Worm (Caenorhabditis elegans): ENCODE measurements around the gene Y55F3BL.6.

Gene Y55F3BL.6

ce11 chrIV:854357-855269, 47.7 kb upstream of the Y55F3BL.6 start, which contains the start of the genes lem-4 and Y55F3BR.11 (continued):
- TF ChIP-seq dsc-1 (tag; optimal IDR thresholded peaks at IDR 0.05) (peak; percentile 69), nhr-71 (tag; optimal IDR thresholded peaks at IDR 0.05) (peak; percentile 8), fkh-8 (tag; optimal IDR thresholded peaks at IDR 0.05) (peak; percentile 68), hpl-2 (GFP tag; optimal IDR thresholded peaks at IDR 0.05) (no peak), lin-14 (GFP tag; optimal IDR thresholded peaks at IDR 0.05) (peak; percentile 23), alr-1 (tag; optimal IDR thresholded peaks at IDR 0.05; ENCODE audit: borderline replicate concordance) (no peak), skn-1 (tag; optimal IDR thresholded peaks at IDR 0.05) (peak; percentile 31)

ce11 chrIV:848207-848606, 41.3 kb upstream of the Y55F3BL.6 start:
- TF ChIP-seq fos-1 (tag; optimal IDR thresholded peaks at IDR 0.05) (no peak), mdl-1 (tag; optimal IDR thresholded peaks at IDR 0.05) (no peak)

- no peak for TF ChIP-seq sup-37 (GFP tag; optimal IDR thresholded peaks at IDR 0.05)
- TF ChIP-seq zag-1 (tag; optimal IDR thresholded peaks at IDR 0.05), result no peak
- no peak for TF ChIP-seq C04F5.9 (tag; optimal IDR thresholded peaks at IDR 0.05)
- TF ChIP-seq hlh-17 (GFP tag; optimal IDR thresholded peaks at IDR 0.05; ENCODE audit: borderline replicate concordance), result no peak
- no peak for TF ChIP-seq xbp-1 (tag; optimal IDR thresholded peaks at IDR 0.05)
- no peak for TF ChIP-seq Y116A8C.19 (tag; optimal IDR thresholded peaks at IDR 0.05; ENCODE audit: borderline replicate concordance)
- TF ChIP-seq tlp-1 (tag; optimal IDR thresholded peaks at IDR 0.05), result no peak
- TF ChIP-seq efl-1 (optimal IDR thresholded peaks at IDR 0.05), result no peak
- no peak for TF ChIP-seq efl-1 (GFP tag; optimal IDR thresholded peaks at IDR 0.05 in 1 of 2)
- TF ChIP-seq irx-1 (tag; optimal IDR thresholded peaks at IDR 0.05), result no peak
- no peak for TF ChIP-seq fkh-8 (tag; optimal IDR thresholded peaks at IDR 0.05)
- no peak for TF ChIP-seq tbx-2 (tag; optimal IDR thresholded peaks at IDR 0.05)
- no peak for TF ChIP-seq nhr-20 (tag; optimal IDR thresholded peaks at IDR 0.05)
- no peak for TF ChIP-seq dpl-1 (GFP tag; optimal IDR thresholded peaks at IDR 0.05)
- TF ChIP-seq F16B12.6 (tag; optimal IDR thresholded peaks at IDR 0.05), result no peak
These were observed 38.3 kb upstream of the Y55F3BL.6 start, which contains the start of gene lgc-33 for ce11 chrIV:845198-845597. TSS of gene lgc-33 (plus strand) at chrIV:845498.

ce11 chrIV:842630-843029, 35.8 kb upstream of the Y55F3BL.6 start:
- peak; percentile 7 to 53 for TF ChIP-seq lsy-2 (tag; optimal IDR thresholded peaks at IDR 0.05)
- TF ChIP-seq nhr-90 (tag; optimal IDR thresholded peaks at IDR 0.05; ENCODE audit: poor library complexity), result peak; percentile 52
- peak; percentile 60 for TF ChIP-seq nhr-20 (tag; optimal IDR thresholded peaks at IDR 0.05)
- peak; percentile 6 to 66 (median 23) for TF ChIP-seq ceh-82 (tag; optimal IDR thresholded peaks at IDR 0.05)
- TF ChIP-seq fos-1 (tag; optimal IDR thresholded peaks at IDR 0.05), result peak; percentile 24
- TF ChIP-seq aly-2 (tag; optimal IDR thresholded peaks at IDR 0.05), result peak; percentile 8
- peak; percentile 77 for TF ChIP-seq snu-23 (GFP tag; optimal IDR thresholded peaks at IDR 0.05)
- TF ChIP-seq nhr-77 (tag; optimal IDR thresholded peaks at IDR 0.05), result peak; percentile 52
- no peak for TF ChIP-seq hlh-17 (GFP tag; optimal IDR thresholded peaks at IDR 0.05; ENCODE audit: borderline replicate concordance)
- peak; percentile 58 for TF ChIP-seq mep-1 (tag; optimal IDR thresholded peaks at IDR 0.05)
- peak in 1 of 2 experiments; percentile 64 for TF ChIP-seq mdl-1 (tag; optimal IDR thresholded peaks at IDR 0.05)
- TF ChIP-seq zag-1 (tag; optimal IDR thresholded peaks at IDR 0.05), result no peak
- peak; percentile 17 to 59 (median 40) for TF ChIP-seq dpl-1 (GFP tag; optimal IDR thresholded peaks at IDR 0.05)
- TF ChIP-seq fkh-8 (tag; optimal IDR thresholded peaks at IDR 0.05), result no peak
- no peak for TF ChIP-seq ceh-8 (GFP tag; optimal IDR thresholded peaks at IDR 0.05)
- no peak for TF ChIP-seq aha-1 (tag; optimal IDR thresholded peaks at IDR 0.05)
- peak; percentile 61 for TF ChIP-seq nhr-47 (tag; optimal IDR thresholded peaks at IDR 0.05)
- peak; percentile 47 for TF ChIP-seq snpc-4 (tag; optimal IDR thresholded peaks at IDR 0.05)
- peak; percentile 50 for TF ChIP-seq C16A3.4 (tag; optimal IDR thresholded peaks at IDR 0.05)
- TF ChIP-seq tbx-2 (tag; optimal IDR thresholded peaks at IDR 0.05), result peak; percentile 37
- TF ChIP-seq elt-3 (tag; optimal IDR thresholded peaks at IDR 0.05), result peak in 1 of 6 experiments; percentile 34
- TF ChIP-seq tlp-1 (tag; optimal IDR thresholded peaks at IDR 0.05), result no peak
- TF ChIP-seq efl-1 (optimal IDR thresholded peaks at IDR 0.05), result peak; percentile 52 to 53
- peak; percentile 46 to 94 for TF ChIP-seq efl-1 (GFP tag; optimal IDR thresholded peaks at IDR 0.05 in 1 of 2)
- peak; percentile 8 for TF ChIP-seq C04F5.9 (tag; optimal IDR thresholded peaks at IDR 0.05)
- TF ChIP-seq dsc-1 (tag; optimal IDR thresholded peaks at IDR 0.05), result peak; percentile 55
- TF ChIP-seq lin-13 (GFP tag; optimal IDR thresholded peaks at IDR 0.05), result peak; percentile 41
- 0 out of 2 replicates have a peak, but pooled peaks have one; percentile 27 for TF ChIP-seq mab-9 (GFP tag; IDR thresholded peaks at IDR 0.05)
- TF ChIP-seq swsn-7 (tag; optimal IDR thresholded peaks at IDR 0.05), result peak; percentile 53
- TF ChIP-seq ceh-88 (GFP tag; IDR thresholded peaks at IDR 0.05), result no peak
- TF ChIP-seq lin-35 (GFP tag; optimal IDR thresholded peaks at IDR 0.05), result peak; percentile 60 to 72
- TF ChIP-seq lir-3 (tag; optimal IDR thresholded peaks at IDR 0.05; ENCODE audit: poor library complexity), result no peak
- peak; percentile 19 for TF ChIP-seq xbp-1 (tag; optimal IDR thresholded peaks at IDR 0.05)
